Fruit fly (Drosophila melanogaster): Measurements from ENCODE around the gene slp2.

Gene slp2

DNA sequence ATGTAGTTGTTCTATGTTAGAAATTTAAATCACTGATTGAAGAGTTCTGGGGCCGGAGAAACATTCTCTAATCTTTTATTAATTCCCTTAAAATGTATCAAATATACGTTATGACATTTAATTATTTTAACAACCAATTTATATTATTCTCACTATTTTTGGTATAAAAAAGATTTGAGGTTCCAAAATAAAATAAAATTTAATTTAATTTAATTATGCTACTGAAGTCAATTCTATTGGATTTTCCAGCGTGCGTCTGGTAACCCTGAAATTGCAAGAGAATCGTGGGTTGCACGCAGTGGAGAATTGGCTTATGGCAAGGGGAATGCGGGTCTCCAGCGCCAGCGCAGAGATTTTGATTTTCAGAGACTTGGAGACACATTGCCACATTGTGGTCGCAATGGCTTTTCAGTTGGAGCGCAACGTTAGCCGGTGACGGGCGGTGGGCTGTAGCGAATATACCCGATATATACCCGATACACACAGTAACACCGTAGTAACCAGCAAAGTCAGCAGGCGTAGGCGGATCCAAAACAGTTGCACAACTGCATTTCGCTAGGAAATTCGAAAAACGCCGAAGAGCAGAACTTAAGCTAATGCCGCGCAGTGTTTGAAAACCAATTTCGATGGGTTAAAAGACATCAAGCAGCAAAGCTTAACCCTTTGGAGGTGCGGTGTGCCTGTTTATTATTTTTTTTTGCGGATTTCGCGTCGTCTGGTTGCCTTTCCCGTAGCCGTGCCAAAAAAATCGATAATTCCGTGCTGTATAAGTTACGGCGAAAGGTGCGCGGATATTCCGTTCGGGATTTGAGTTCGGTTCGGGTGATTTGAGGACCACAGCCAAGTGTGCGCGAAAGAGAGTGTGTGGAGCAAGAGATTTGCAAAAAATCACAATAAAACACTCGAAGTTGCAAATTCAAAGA is 31.1 kb upstream of the slp2 start (continued):
- peak; percentile 59; the same call in 2 of the 3 replicates for TF ChIP-seq CG34422 (GFP tag; IDR thresholded peaks at IDR 0.05)
- no peak for TF ChIP-seq ash1 (GFP tag; optimal IDR thresholded peaks at IDR 0.05)
- no peak for TF ChIP-seq dm (GFP tag; optimal IDR thresholded peaks at IDR 0.05)
- TF ChIP-seq CG3065 (GFP tag; optimal IDR thresholded peaks at IDR 0.05), result no peak
- peak; percentile 7 for TF ChIP-seq CG5180 (GFP tag; optimal IDR thresholded peaks at IDR 0.05)
- 0 out of 2 replicates have a peak, but pooled peaks have one; percentile 21 for TF ChIP-seq Rx (GFP tag; IDR thresholded peaks at IDR 0.05)
- TF ChIP-seq tin (GFP tag; optimal IDR thresholded peaks at IDR 0.05), result peak; percentile 6
- no peak for TF ChIP-seq CG10565 (GFP tag; optimal IDR thresholded peaks at IDR 0.05)
- TF ChIP-seq tll (GFP tag; optimal IDR thresholded peaks at IDR 0.05), result no peak
- no peak for TF ChIP-seq CG8089 (GFP tag; optimal IDR thresholded peaks at IDR 0.05)
- no peak for TF ChIP-seq vfl (GFP tag; optimal IDR thresholded peaks at IDR 0.05)
- no peak for TF ChIP-seq CkIIα-i1 (GFP tag; IDR thresholded peaks at IDR 0.05)
- TF ChIP-seq CG8478 (optimal IDR thresholded peaks at IDR 0.05), result no peak
- TF ChIP-seq pum (GFP tag; optimal IDR thresholded peaks at IDR 0.05), result no peak
- TF ChIP-seq CG4282 (GFP tag; optimal IDR thresholded peaks at IDR 0.05), result no peak
- peak; percentile 48 for TF ChIP-seq bcd (GFP tag; optimal IDR thresholded peaks at IDR 0.05)
- TF ChIP-seq CG34224 (GFP tag; IDR thresholded peaks at IDR 0.05; ENCODE audit: partially characterized antibody), result no peak
- TF ChIP-seq CG12104 (GFP tag; optimal IDR thresholded peaks at IDR 0.05), result peak; percentile 57
- no peak for TF ChIP-seq CG9215 (GFP tag; IDR thresholded peaks at IDR 0.05)
- peak; percentile 60 for TF ChIP-seq CG2712 (tag; optimal IDR thresholded peaks at IDR 0.05)
- no peak for TF ChIP-seq BtbVII (GFP tag; optimal IDR thresholded peaks at IDR 0.05)
- TF ChIP-seq toy (GFP tag; IDR thresholded peaks at IDR 0.05), result no peak
- no peak for TF ChIP-seq CG14667 (GFP tag; IDR thresholded peaks at IDR 0.05)
- TF ChIP-seq CG2120 (GFP tag; optimal IDR thresholded peaks at IDR 0.05), result no peak
- no peak for TF ChIP-seq cato (GFP tag; optimal IDR thresholded peaks at IDR 0.05; ENCODE audit: borderline replicate concordance)
- peak in 1 of 2 experiments; percentile 38 for TF ChIP-seq Eip74EF (GFP tag; optimal IDR thresholded peaks at IDR 0.05)
- no peak for TF ChIP-seq CG9876 (GFP tag; optimal IDR thresholded peaks at IDR 0.05)
- TF ChIP-seq lilli (GFP tag; optimal IDR thresholded peaks at IDR 0.05), result no peak
- TF ChIP-seq Stat92E (GFP tag; optimal IDR thresholded peaks at IDR 0.05), result no peak
- no peak for TF ChIP-seq CG18619 (GFP tag; optimal IDR thresholded peaks at IDR 0.05)
- TF ChIP-seq Six4 (GFP tag; optimal IDR thresholded peaks at IDR 0.05), result peak; percentile 19
- no peak for TF ChIP-seq bigmax (GFP tag; optimal IDR thresholded peaks at IDR 0.05)
- peak; percentile 29; the same call in 2 of the 3 replicates for TF ChIP-seq row (GFP tag; IDR thresholded peaks at IDR 0.05)
- TF ChIP-seq CG10462 (GFP tag; optimal IDR thresholded peaks at IDR 0.05), result no peak
- TF ChIP-seq CG7745 (tag; optimal IDR thresholded peaks at IDR 0.05), result no peak
- no peak for TF ChIP-seq hkb (optimal IDR thresholded peaks at IDR 0.05)
- TF ChIP-seq hkb (GFP tag; IDR thresholded peaks at IDR 0.05), result no peak
- no peak for TF ChIP-seq Usf (GFP tag; optimal IDR thresholded peaks at IDR 0.05)
- no peak for TF ChIP-seq dysf (GFP tag; IDR thresholded peaks at IDR 0.05)
- TF ChIP-seq CG10209 (GFP tag; optimal IDR thresholded peaks at IDR 0.05), result peak; percentile 18
- peak; percentile 6 for TF ChIP-seq abd-A (tag; optimal IDR thresholded peaks at IDR 0.05)
- no peak for TF ChIP-seq CG13123 (GFP tag; optimal IDR thresholded peaks at IDR 0.05)
- TF ChIP-seq Dip2 (GFP tag; IDR thresholded peaks at IDR 0.05), result no peak
- peak; percentile 81 for TF ChIP-seq Deaf1 (tag; optimal IDR thresholded peaks at IDR 0.05)
- no peak for TF ChIP-seq sna (GFP tag; IDR thresholded peaks at IDR 0.05; ENCODE audit: partially characterized antibody)
- no peak for TF ChIP-seq Hr78 (GFP tag; optimal IDR thresholded peaks at IDR 0.05)
- no peak; the same call in 1 of the 2 replicates for TF ChIP-seq esg (GFP tag; conservative IDR thresholded peaks at IDR 0.05)
- no peak for TF ChIP-seq usp (GFP tag; optimal IDR thresholded peaks at IDR 0.05)
- no peak for TF ChIP-seq nerfin-2 (GFP tag; IDR thresholded peaks at IDR 0.05; ENCODE audit: partially characterized antibody)
